Fruit fly (Drosophila melanogaster) whole organism, embryonic: ENCODE data around the gene CG33947.

Source experiments
- B-H1 ChIP-seq: fragments of 200-800 bp; sonication (Bioruptor generic); IDR thresholded peaks from 3 replicates; pipeline ENCODE4 v1.3.6; 2022; ENCODE audit warnings: missing biosample characterization, missing genetic modification characterization
- BEAF-32 ChIP-seq: fragments of 200-800 bp; sonication (Bioruptor generic); optimal IDR thresholded peaks from 3 replicates; lab custom pipeline; 2017; ENCODE audit warnings: missing biosample characterization, missing genetic modification characterization, mild to moderate bottlenecking, moderate library complexity, missing genetic modification reagents
- Blimp-1 ChIP-seq: fragments of 200-800 bp; sonication (Bioruptor generic); optimal IDR thresholded peaks from 3 replicates; lab custom pipeline; 2018; ENCODE audit warnings: missing biosample characterization, missing genetic modification characterization, mild to moderate bottlenecking, moderate library complexity, missing genetic modification reagents
- Bteb2 ChIP-seq: fragments of 200-800 bp; sonication (Bioruptor generic); optimal IDR thresholded peaks from 2 replicates; lab custom pipeline; 2016; ENCODE audit warnings: missing biosample characterization, missing genetic modification characterization
- CG1024 ChIP-seq: fragments of 200-800 bp; sonication (Bioruptor generic); IDR thresholded peaks from 2 replicates; pipeline ENCODE4 v1.3.6; 2022; ENCODE audit warnings: missing biosample characterization, missing genetic modification characterization
- CG12391 ChIP-seq: fragments of 200-800 bp; sonication (Bioruptor generic); optimal IDR thresholded peaks from 3 replicates; lab custom pipeline; 2018; ENCODE audit warnings: missing biosample characterization, mild to moderate bottlenecking, missing genetic modification characterization, moderate library complexity
- CG13424 ChIP-seq: fragments of 200-800 bp; sonication (Bioruptor generic); optimal IDR thresholded peaks from 2 replicates; lab custom pipeline; 2019; ENCODE audit warnings: missing biosample characterization, mild to moderate bottlenecking, missing genetic modification characterization, moderate library complexity
- CG13894 ChIP-seq: fragments of 200-800 bp; sonication (Bioruptor generic); optimal IDR thresholded peaks from 3 replicates; lab custom pipeline; 2018; ENCODE audit warnings: missing biosample characterization, mild to moderate bottlenecking, missing genetic modification characterization, moderate library complexity
- CG14014 ChIP-seq: fragments of 200-800 bp; sonication (Bioruptor generic); IDR thresholded peaks from 2 replicates; pipeline ENCODE4 v1.3.6; 2022; ENCODE audit warnings: missing biosample characterization, missing genetic modification characterization
- CG18262 ChIP-seq: fragments of 200-800 bp; optimal IDR thresholded peaks from 3 replicates; lab custom pipeline; 2019; ENCODE audit warnings: missing biosample characterization, mild to moderate bottlenecking, missing genetic modification characterization, moderate library complexity
- CG18599 ChIP-seq: fragments of 200-800 bp; sonication (Bioruptor generic); optimal IDR thresholded peaks from 3 replicates; lab custom pipeline; 2017; ENCODE audit warnings: missing biosample characterization, missing genetic modification characterization, mild to moderate bottlenecking, moderate library complexity, missing genetic modification reagents
- CG2678 ChIP-seq: fragments of 200-800 bp; sonication (Bioruptor generic); optimal IDR thresholded peaks from 3 replicates; lab custom pipeline; 2019; ENCODE audit warnings: missing biosample characterization, mild to moderate bottlenecking, missing genetic modification characterization, moderate library complexity
- CG31441 ChIP-seq: fragments of 200-800 bp; sonication (Bioruptor generic); IDR thresholded peaks from 2 replicates; pipeline ENCODE4 v1.3.6; 2022; ENCODE audit warnings: missing biosample characterization, missing genetic modification characterization
- CG32772 ChIP-seq: fragments of 200-800 bp; sonication (Bioruptor generic); IDR thresholded peaks from 2 replicates; pipeline ENCODE4 v1.3.6; 2022; ENCODE audit warnings: missing biosample characterization, missing genetic modification characterization
- CG3838 ChIP-seq: fragments of 200-800 bp; sonication (Bioruptor generic); optimal IDR thresholded peaks from 3 replicates; lab custom pipeline; 2016; ENCODE audit warnings: missing biosample characterization, missing genetic modification characterization
- CG4328 ChIP-seq: fragments of 200-800 bp; sonication (Bioruptor generic); optimal IDR thresholded peaks from 3 replicates; lab custom pipeline; 2017; ENCODE audit warnings: missing biosample characterization, missing genetic modification reagents, missing genetic modification characterization
- CG7271 ChIP-seq: fragments of 200-800 bp; sonication (Bioruptor generic); optimal IDR thresholded peaks from 2 replicates; lab custom pipeline; 2018; ENCODE audit warnings: missing biosample characterization, mild to moderate bottlenecking, missing genetic modification characterization, moderate library complexity
- CG7839 ChIP-seq: fragments of 200-800 bp; sonication (Bioruptor generic); optimal IDR thresholded peaks from 3 replicates; lab custom pipeline; 2018; ENCODE audit warnings: missing biosample characterization, mild to moderate bottlenecking, missing genetic modification characterization, moderate library complexity
- D19A ChIP-seq: fragments of 200-800 bp; optimal IDR thresholded peaks from 3 replicates; lab custom pipeline; 2019; ENCODE audit warnings: missing biosample characterization, mild to moderate bottlenecking, missing genetic modification characterization, moderate library complexity
- D19B ChIP-seq: fragments of 200-800 bp; sonication (Bioruptor generic); optimal IDR thresholded peaks from 2 replicates; lab custom pipeline; 2017; ENCODE audit warnings: missing biosample characterization, mild to moderate bottlenecking, missing genetic modification characterization
- Eip74EF ChIP-seq, 2 experiments: fragments of 200-800 bp in 1 of 2; fragments of >200 bp in 1 of 2; sonication (Bioruptor generic) in 1 of 2; optimal IDR thresholded peaks; 2 replicates each; lab custom pipeline; 2017 to 2019; ENCODE audit warnings: missing biosample characterization in 2 of 2, missing genetic modification characterization in 2 of 2, mild to moderate bottlenecking in 1 of 2, moderate library complexity in 1 of 2
- Gsc ChIP-seq: fragments of 200-800 bp; sonication (Bioruptor generic); IDR thresholded peaks from 2 replicates; pipeline ENCODE4 v1.3.6; 2022; ENCODE audit warnings: missing biosample characterization, missing genetic modification characterization
- HHEX ChIP-seq: fragments of 200-800 bp; sonication (Bioruptor generic); optimal IDR thresholded peaks from 3 replicates; lab custom pipeline; 2017; ENCODE audit warnings: missing biosample characterization, mild to moderate bottlenecking, missing genetic modification characterization, missing genetic modification reagents
- HLH3B ChIP-seq: fragments of 200-800 bp; sonication (Bioruptor generic); IDR thresholded peaks from 2 replicates; pipeline ENCODE4 v1.3.6; 2022; ENCODE audit warnings: missing biosample characterization, missing genetic modification characterization
- HLH54F ChIP-seq: fragments of 200-800 bp; sonication (Bioruptor generic); optimal IDR thresholded peaks from 3 replicates; lab custom pipeline; 2016; ENCODE audit warnings: missing biosample characterization, missing genetic modification characterization
- HLHmδ ChIP-seq: fragments of 200-800 bp; sonication (Bioruptor generic); optimal IDR thresholded peaks from 2 replicates; lab custom pipeline; 2018; ENCODE audit warnings: missing biosample characterization, mild to moderate bottlenecking, missing genetic modification characterization, moderate library complexity
- NC2β ChIP-seq: fragments of 200-800 bp; sonication (Bioruptor generic); optimal IDR thresholded peaks from 2 replicates; lab custom pipeline; 2016; ENCODE audit warnings: missing biosample characterization, missing genetic modification characterization
- NfI ChIP-seq: fragments of 200-800 bp; sonication (Bioruptor generic); optimal IDR thresholded peaks from 3 replicates; lab custom pipeline; 2018; ENCODE audit warnings: missing biosample characterization, mild to moderate bottlenecking, missing genetic modification characterization, moderate library complexity
- Rfx ChIP-seq: fragments of 200-800 bp; sonication (Bioruptor generic); IDR thresholded peaks from 2 replicates; pipeline ENCODE4 v1.3.6; 2022; ENCODE audit warnings: missing biosample characterization, missing genetic modification characterization
- Sox100B ChIP-seq: fragments of 200-800 bp; sonication (Bioruptor generic); optimal IDR thresholded peaks from 3 replicates; lab custom pipeline; 2018; ENCODE audit warnings: missing biosample characterization, mild to moderate bottlenecking, missing genetic modification characterization
- Sox102F ChIP-seq: fragments of 200-800 bp; sonication (Bioruptor generic); optimal IDR thresholded peaks from 2 replicates; lab custom pipeline; 2018; ENCODE audit warnings: missing biosample characterization, mild to moderate bottlenecking, missing genetic modification characterization, moderate library complexity
- Xbp1 ChIP-seq: fragments of 200-800 bp; sonication (Bioruptor generic); optimal IDR thresholded peaks from 3 replicates; lab custom pipeline; 2016; ENCODE audit warnings: missing biosample characterization, mild to moderate bottlenecking, missing genetic modification characterization
- ash1 ChIP-seq: fragments of 200-800 bp; sonication (Bioruptor generic); optimal IDR thresholded peaks from 2 replicates; lab custom pipeline; 2018; ENCODE audit warnings: missing biosample characterization, mild to moderate bottlenecking, missing genetic modification characterization
- bsh ChIP-seq, 2 experiments: fragments of 200-800 bp; sonication (Bioruptor generic); optimal IDR thresholded peaks; 2 replicates each; lab custom pipeline; 2017 to 2018; ENCODE audit warnings: mild to moderate bottlenecking in 2 of 2, missing biosample characterization in 2 of 2, missing genetic modification characterization in 2 of 2, moderate library complexity in 1 of 2
- crc ChIP-seq: fragments of 200-800 bp; sonication (Bioruptor generic); optimal IDR thresholded peaks from 2 replicates; lab custom pipeline; 2016; ENCODE audit warnings: missing biosample characterization, missing genetic modification characterization
- crp ChIP-seq, 2 experiments: fragments of 200-800 bp; sonication (Bioruptor generic); optimal IDR thresholded peaks; 2 replicates in 1 of 2; 3 replicates in 1 of 2; lab custom pipeline; 2017; ENCODE audit warnings: missing biosample characterization in 2 of 2, missing genetic modification characterization in 2 of 2, mild to moderate bottlenecking in 1 of 2, moderate library complexity in 1 of 2
- dati ChIP-seq: fragments of 200-800 bp; sonication (Bioruptor generic); IDR thresholded peaks from 2 replicates; pipeline ENCODE4 v1.3.6; 2022; ENCODE audit warnings: missing biosample characterization, missing genetic modification characterization
- dmrt99B ChIP-seq: fragments of 200-800 bp; sonication (Bioruptor generic); optimal IDR thresholded peaks from 2 replicates; lab custom pipeline; 2018; ENCODE audit warnings: missing biosample characterization, mild to moderate bottlenecking, missing genetic modification characterization, moderate library complexity
- ems ChIP-seq: fragments of 200-800 bp; sonication (Bioruptor generic); optimal IDR thresholded peaks from 3 replicates; lab custom pipeline; 2016; ENCODE audit warnings: missing biosample characterization, missing genetic modification characterization
- exex ChIP-seq: fragments of 200-800 bp; sonication (Bioruptor generic); optimal IDR thresholded peaks from 4 replicates; lab custom pipeline; 2018; ENCODE audit warnings: missing biosample characterization, mild to moderate bottlenecking, missing genetic modification characterization, moderate library complexity
- lmd ChIP-seq: fragments of 200-800 bp; sonication (Bioruptor generic); IDR thresholded peaks from 2 replicates; pipeline ENCODE4 v1.3.6; 2022; ENCODE audit warnings: missing biosample characterization, missing genetic modification characterization
- nau ChIP-seq: fragments of 200-800 bp; sonication (Bioruptor generic); optimal IDR thresholded peaks from 3 replicates; lab custom pipeline; 2017; ENCODE audit warnings: missing biosample characterization, mild to moderate bottlenecking, missing genetic modification characterization, missing genetic modification reagents
- phol ChIP-seq: fragments of 200-800 bp; sonication (Bioruptor generic); optimal IDR thresholded peaks from 3 replicates; lab custom pipeline; 2018; ENCODE audit warnings: missing biosample characterization, mild to moderate bottlenecking, missing genetic modification characterization, moderate library complexity
- schlank ChIP-seq: fragments of 200-800 bp; sonication (Bioruptor generic); optimal IDR thresholded peaks from 2 replicates; lab custom pipeline; 2018; ENCODE audit warnings: missing biosample characterization, mild to moderate bottlenecking, missing genetic modification characterization
- seq ChIP-seq: fragments of 200-800 bp; sonication (Bioruptor generic); IDR thresholded peaks from 2 replicates; pipeline ENCODE4 v1.3.6; 2022; ENCODE audit warnings: missing biosample characterization, missing genetic modification characterization
- ssp ChIP-seq: fragments of 200-800 bp; sonication (Bioruptor generic); IDR thresholded peaks from 2 replicates; pipeline ENCODE4 v1.3.6; 2022; ENCODE audit warnings: missing biosample characterization, missing genetic modification characterization
- ttk ChIP-seq: fragments of 200-800 bp; sonication (Bioruptor generic); IDR thresholded peaks from 2 replicates; pipeline ENCODE4 v2.1.2; 2022; ENCODE audit warnings: missing biosample characterization, missing genetic modification characterization
- tx ChIP-seq: fragments of 200-800 bp; sonication (Bioruptor generic); optimal IDR thresholded peaks from 2 replicates; lab custom pipeline; 2016; ENCODE audit warnings: missing biosample characterization, missing genetic modification characterization
- unc-4 ChIP-seq: fragments of 200-800 bp; sonication (Bioruptor generic); IDR thresholded peaks from 2 replicates; pipeline ENCODE4 v1.3.6; 2022; ENCODE audit warnings: missing biosample characterization, missing genetic modification characterization; ENCODE audit not compliant: partially characterized antibody
- unpg ChIP-seq: fragments of 200-800 bp; sonication (Bioruptor generic); optimal IDR thresholded peaks from 3 replicates; lab custom pipeline; 2018; ENCODE audit warnings: missing biosample characterization, mild to moderate bottlenecking, missing genetic modification characterization, moderate library complexity

The CG33947 gene

DNA sequence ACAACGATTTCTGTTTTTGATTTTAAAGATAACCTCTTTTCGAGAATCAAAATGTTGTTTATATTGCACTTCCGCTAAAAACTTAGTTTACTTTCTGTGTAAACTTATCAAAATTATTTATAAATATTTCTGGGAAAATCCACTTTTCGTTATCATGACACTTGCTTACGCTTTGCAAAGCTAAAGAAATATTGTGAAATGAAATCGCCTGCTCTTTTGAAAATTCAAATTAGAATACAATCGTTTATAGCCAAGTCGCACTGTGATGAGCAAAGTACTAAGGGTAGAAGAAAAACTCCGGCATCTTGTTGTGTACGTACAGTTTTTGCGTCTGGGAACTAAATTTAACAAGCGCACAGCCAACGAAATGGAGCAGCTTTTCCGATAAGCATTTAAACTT, 28.1 kb downstream of the CG33947 start (continued):
- TF ChIP-seq schlank (no peak), CG12391 (tag; lab: Kevin White, UChicago) (peak; percentile 17), ash1 (GFP tag; lab: Kevin White, UChicago) (no peak), NC2β (GFP tag; lab: Kevin White, UChicago) (no peak), crp (GFP tag; optimal IDR thresholded peaks at IDR 0.05; lab: Kevin White, UChicago) (no peak), dati (GFP tag; lab: Robert Waterston, UW) (no peak), dmrt99B (peak; percentile 29), Rfx (GFP tag; lab: Robert Waterston, UW) (0 out of 2 replicates have a peak, but pooled peaks have one; percentile 20), HLH3B (GFP tag; lab: Robert Waterston, UW) (0 out of 2 replicates have a peak, but pooled peaks have one; percentile 21), D19A (tag; lab: Kevin White, UChicago) (no peak), Sox100B (peak; percentile 10), ttk (GFP tag; lab: Robert Waterston, UW) (no peak), tx (no peak), seq (GFP tag; lab: Robert Waterston, UW) (no peak), CG13894 (tag; lab: Kevin White, UChicago) (no peak), Eip74EF (GFP tag; optimal IDR thresholded peaks at IDR 0.05; lab: Kevin White, UChicago) (peak in 1 of 2 experiments; percentile 20), CG31441 (GFP tag; lab: Robert Waterston, UW) (peak; percentile 32; the same call in 1 of the 2 replicates), D19B (GFP tag; lab: Kevin White, UChicago) (no peak), ems (GFP tag; lab: Kevin White, UChicago) (no peak), Gsc (no peak), crc (GFP tag; lab: Kevin White, UChicago) (no peak), CG4328 (GFP tag; lab: Kevin White, UChicago) (no peak), bsh (GFP tag; optimal IDR thresholded peaks at IDR 0.05; lab: Kevin White, UChicago) (peak in 1 of 2 experiments; percentile 10), B-H1 (GFP tag; lab: Robert Waterston, UW) (no peak), Blimp-1 (GFP tag; lab: Kevin White, UChicago) (peak; percentile 16), CG14014 (GFP tag; lab: Robert Waterston, UW) (no peak), CG18262 (tag; lab: Kevin White, UChicago) (peak; percentile 34), HHEX (GFP tag; lab: Kevin White, UChicago) (no peak), ssp (no peak), Sox102F (GFP tag; lab: Kevin White, UChicago) (peak; percentile 6), HLH54F (GFP tag; lab: Kevin White, UChicago) (no peak), phol (tag; lab: Kevin White, UChicago) (peak; percentile 13), lmd (GFP tag; lab: Robert Waterston, UW) (0 out of 2 replicates have a peak, but pooled peaks have one; percentile 13), CG13424 (tag; lab: Kevin White, UChicago) (peak; percentile 23), HLHmδ (GFP tag; lab: Kevin White, UChicago) (no peak), exex (tag; lab: Kevin White, UChicago) (no peak), CG18599 (GFP tag; lab: Kevin White, UChicago) (peak; percentile 1), BEAF-32 (GFP tag; lab: Kevin White, UChicago) (no peak), nau (GFP tag; lab: Kevin White, UChicago) (no peak), CG3838 (GFP tag; lab: Kevin White, UChicago) (no peak), Xbp1 (GFP tag; lab: Kevin White, UChicago) (peak; percentile 1), Bteb2 (GFP tag; lab: Kevin White, UChicago) (no peak), CG1024 (GFP tag; lab: Robert Waterston, UW) (no peak), CG7839 (tag; lab: Kevin White, UChicago) (peak; percentile 17), CG2678 (tag; lab: Kevin White, UChicago) (peak; percentile 42), NfI (peak; percentile 23), unc-4 (no peak), CG32772 (no peak), CG7271 (tag; lab: Kevin White, UChicago) (no peak), unpg (GFP tag; lab: Kevin White, UChicago) (peak; percentile 30)
